Fruit fly (Drosophila melanogaster) whole organism: Measurements from ENCODE around the gene CG15531.
A peak's percentile ranks its signal among the peaks of the same experiment; 100 is the strongest.

ENCODE experiments used
- CG8478 ChIP-seq: fragments of >200 bp; optimal IDR thresholded peaks from 2 replicates; lab custom pipeline; 2018; ENCODE audit warnings: inconsistent platforms
- Dll ChIP-seq: fragments of >200 bp; optimal IDR thresholded peaks from 2 replicates; lab custom pipeline; 2017
- EcR ChIP-seq, 2 experiments: fragments of >200 bp; optimal IDR thresholded peaks; 2 replicates each; lab custom pipeline; 2017; ENCODE audit warnings: missing biosample characterization in 2 of 2, missing genetic modification characterization in 2 of 2, missing genetic modification reagents in 2 of 2
- pan ChIP-seq: fragments of >200 bp; optimal IDR thresholded peaks from 2 replicates; lab custom pipeline; 2017
- psq ChIP-seq: fragments of >200 bp; optimal IDR thresholded peaks from 2 replicates; lab custom pipeline; 2017
- usp ChIP-seq: fragments of >200 bp; optimal IDR thresholded peaks from 2 replicates; lab custom pipeline; 2017; ENCODE audit warnings: missing biosample characterization, missing genetic modification characterization, mixed read lengths

The CG15531 gene

DNA sequence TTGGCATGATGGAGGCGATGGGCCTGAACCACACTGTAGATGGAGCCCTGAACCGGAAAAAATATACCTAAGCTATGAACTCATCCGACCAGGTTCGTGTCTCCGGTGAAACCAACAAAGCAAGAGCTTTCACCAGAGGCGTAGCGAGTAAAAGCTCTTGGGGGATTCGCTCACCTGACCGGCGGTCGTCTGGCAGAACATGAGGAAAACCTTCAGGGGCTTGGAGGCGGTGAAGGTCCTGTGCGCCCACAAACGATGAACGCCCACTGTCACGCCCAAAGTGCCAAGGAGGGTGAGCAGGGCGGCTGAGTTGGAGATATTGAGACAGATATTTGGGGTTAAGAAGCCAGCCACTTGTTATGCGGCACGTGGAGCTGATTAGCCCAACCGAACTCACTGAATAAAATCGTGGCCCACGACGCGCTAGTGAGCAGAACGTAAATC lies 400 bp downstream of the CG15531 start:
- TF ChIP-seq CG8478 (lab: Kevin White, UChicago) (no peak), pan (lab: Kevin White, UChicago) (no peak), Dll (lab: Kevin White, UChicago) (no peak), psq (lab: Kevin White, UChicago) (no peak), EcR (GFP tag; optimal IDR thresholded peaks at IDR 0.05; lab: Kevin White, UChicago) (no peak), usp (no peak)

DNA sequence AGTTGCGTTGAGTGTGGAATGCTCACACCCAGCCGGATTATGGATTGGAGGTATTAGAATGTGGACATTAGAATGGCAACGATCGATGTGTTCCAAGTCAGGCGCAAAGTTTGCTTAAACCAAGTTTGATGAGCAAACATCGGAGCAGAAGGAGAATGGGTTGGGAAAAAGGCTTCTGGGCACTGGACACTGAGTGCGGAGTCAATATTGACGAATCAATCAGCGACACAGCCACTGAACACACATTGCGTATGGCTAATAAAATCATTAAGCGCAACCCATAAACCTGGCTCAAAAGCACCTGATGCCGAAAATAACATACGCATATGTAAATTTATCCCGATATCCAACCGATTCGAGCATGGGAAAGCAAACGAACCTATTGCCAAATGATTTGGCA lies 2.2 kb downstream of the CG15531 start:
- TF ChIP-seq CG8478 (lab: Kevin White, UChicago) (no peak), EcR (GFP tag; optimal IDR thresholded peaks at IDR 0.05; lab: Kevin White, UChicago) (no peak), usp (no peak)

DNA sequence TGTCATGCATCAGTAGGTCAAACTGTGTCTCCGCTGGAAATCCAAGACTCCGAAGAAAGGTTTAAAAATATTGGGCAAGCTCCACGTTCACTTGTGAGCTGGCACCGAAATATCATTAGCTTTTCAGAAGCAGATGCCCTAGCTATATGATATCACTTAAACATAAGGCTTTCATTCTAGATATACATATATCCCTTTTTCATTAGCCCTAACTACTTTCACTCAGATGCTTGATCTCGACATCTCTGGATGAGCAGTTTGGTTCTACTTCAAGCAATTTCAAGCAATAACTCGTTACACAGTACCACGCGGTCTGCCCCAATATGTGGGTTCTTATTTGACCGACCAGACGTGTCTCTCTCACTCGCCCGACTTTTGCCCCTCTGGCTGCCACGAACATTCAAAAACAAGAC lies 4.6 kb downstream of the CG15531 start:
- TF ChIP-seq pan (lab: Kevin White, UChicago), result peak; percentile 93
- TF ChIP-seq usp, result no peak

DNA sequence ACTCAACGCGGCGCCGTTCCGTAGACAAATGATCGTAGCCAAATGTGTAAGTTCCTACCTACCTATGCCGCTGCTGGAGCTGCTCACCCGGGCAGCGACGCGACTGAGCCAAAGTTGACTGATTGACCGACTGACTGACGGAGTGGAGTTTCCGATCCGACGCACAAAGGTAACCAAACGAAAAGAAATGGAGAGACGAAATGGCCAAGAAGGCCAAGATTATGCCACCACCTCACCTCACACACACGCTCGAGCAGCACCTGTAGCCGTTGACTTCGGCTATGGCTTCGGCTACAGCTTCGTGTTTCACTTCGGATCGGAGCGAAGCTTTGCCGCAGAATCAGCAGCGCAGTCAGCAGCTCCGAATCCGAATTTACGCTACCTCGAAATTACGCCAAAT lies 5.0 kb downstream of the CG15531 start, which contains the start of gene CG9747:
Gene CG9747 (minus strand): TSS at position 206 of the 400 bp plus-strand sequence.
- TF ChIP-seq psq (lab: Kevin White, UChicago) (no peak), usp (no peak), Dll (lab: Kevin White, UChicago) (no peak), CG8478 (lab: Kevin White, UChicago) (no peak), EcR (GFP tag; optimal IDR thresholded peaks at IDR 0.05; lab: Kevin White, UChicago) (no peak), pan (lab: Kevin White, UChicago) (no peak)

DNA sequence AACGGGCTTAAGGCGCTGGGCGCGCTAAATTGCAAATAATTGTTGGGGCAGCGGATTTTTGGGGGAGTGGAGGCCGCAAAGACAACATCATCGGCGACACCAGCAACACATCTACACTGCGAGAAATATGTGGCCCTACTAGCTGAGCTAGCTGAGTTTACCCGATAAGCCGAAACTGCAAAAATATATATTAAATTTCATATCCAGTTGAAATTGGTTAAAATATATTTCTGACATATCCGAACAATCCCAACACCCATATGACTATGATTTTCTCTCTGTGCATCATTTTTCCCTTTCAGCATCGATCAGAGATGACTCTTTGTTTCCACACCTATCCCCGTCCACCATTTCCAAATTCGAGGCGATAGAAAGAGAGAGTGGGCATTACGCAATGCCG lies 6.2 kb downstream of the CG15531 start:
- TF ChIP-seq EcR (GFP tag; optimal IDR thresholded peaks at IDR 0.05; lab: Kevin White, UChicago) (no peak), Dll (lab: Kevin White, UChicago) (peak; percentile 18)

DNA sequence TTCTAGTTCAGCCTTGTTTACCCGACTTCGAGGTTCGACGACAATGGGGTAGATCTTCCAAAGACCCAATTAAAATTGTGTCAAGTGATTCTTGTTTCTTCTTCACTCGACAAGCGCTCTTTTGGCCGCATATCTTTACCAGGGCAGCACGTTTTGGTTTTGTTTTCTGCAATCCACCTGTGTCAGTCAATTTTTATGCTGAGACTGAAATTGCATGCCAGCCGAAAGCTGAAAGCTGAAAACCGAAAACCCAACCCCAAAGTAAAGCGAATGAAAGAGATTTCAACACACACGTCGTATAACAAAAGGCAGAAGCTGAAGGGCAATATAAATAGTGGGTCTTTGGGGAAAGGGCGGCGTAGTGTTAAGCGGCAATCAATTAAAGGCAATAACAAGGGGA lies 6.6 kb downstream of the CG15531 start:
- no peak for TF ChIP-seq usp
- no peak for TF ChIP-seq EcR (GFP tag; optimal IDR thresholded peaks at IDR 0.05; lab: Kevin White, UChicago)

DNA sequence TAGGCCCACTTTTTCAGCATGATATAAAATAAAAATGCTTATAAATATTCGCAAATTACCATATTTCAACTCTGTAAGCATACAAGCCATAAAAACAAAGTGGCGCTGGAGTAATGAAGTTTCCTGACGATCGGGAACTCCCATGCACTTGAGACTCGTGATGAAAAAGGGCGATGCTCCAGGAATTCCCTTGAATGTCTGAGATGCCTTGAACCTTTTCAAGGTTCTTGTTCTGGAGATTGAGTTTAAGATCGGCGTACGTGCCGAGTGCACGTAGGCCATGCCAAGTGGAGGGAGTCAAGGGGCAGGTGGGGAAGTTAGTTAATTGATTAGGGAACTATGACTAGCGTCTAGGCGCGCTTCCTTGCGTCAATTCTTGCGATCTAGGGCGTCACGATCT lies 12.2 kb downstream of the CG15531 start:
- TF ChIP-seq Dll (lab: Kevin White, UChicago), result no peak
- TF ChIP-seq CG8478 (lab: Kevin White, UChicago), result no peak
- TF ChIP-seq EcR (GFP tag; optimal IDR thresholded peaks at IDR 0.05; lab: Kevin White, UChicago), result no peak
- TF ChIP-seq psq (lab: Kevin White, UChicago), result no peak
- TF ChIP-seq usp, result no peak
- TF ChIP-seq pan (lab: Kevin White, UChicago), result no peak

DNA sequence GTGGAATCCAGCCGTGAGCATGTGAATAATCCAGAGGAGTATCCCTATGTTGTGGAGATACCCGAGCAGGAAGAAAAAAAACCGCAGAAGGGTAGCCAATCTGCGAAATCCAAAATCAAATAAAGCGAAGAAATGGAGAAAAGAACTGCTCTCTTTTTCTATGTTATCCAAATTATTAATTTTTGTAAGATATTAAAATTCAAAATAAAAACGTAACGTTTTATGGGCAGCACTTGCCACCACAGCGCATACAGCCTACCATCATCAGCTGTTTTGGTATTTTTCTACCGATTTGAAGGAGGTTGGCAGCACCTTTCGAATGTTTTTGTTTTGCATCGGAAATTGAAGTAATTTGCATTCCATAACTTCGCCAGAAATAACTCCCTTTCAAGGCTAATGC lies 16.1 kb downstream of the CG15531 start, which contains the start of gene Bet5:
Gene Bet5 (plus strand): TSS at position 299 of the 400 bp plus-strand sequence.
- TF ChIP-seq EcR (GFP tag; optimal IDR thresholded peaks at IDR 0.05; lab: Kevin White, UChicago) (no peak), Dll (lab: Kevin White, UChicago) (no peak), pan (lab: Kevin White, UChicago) (no peak), usp (no peak), CG8478 (lab: Kevin White, UChicago) (no peak), psq (lab: Kevin White, UChicago) (no peak)

DNA sequence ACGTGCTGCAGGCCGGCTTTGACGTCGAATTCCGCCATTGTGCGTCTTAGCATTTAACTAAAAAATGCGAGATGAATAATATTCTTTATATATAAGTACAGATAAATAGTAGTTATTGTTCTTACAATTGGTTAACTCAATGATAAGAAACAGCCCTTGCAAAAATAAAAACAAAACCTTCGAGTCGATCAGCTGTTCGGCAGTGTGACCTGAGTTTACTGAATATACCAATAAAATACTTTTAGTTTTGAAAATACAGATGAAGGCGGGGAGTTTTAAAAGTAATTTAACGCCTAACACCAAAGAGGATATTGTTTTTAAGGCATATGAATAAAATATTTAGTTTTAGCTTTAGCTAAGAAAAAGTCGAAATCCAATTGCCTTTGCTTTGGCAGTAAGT lies 18.5 kb downstream of the CG15531 start, which contains the start of the genes CG1983 and CG15530:
Gene CG1983 (minus strand): TSS at position 207 of the 400 bp plus-strand sequence.
Gene CG15530 (plus strand): TSS at position 384 of the 400 bp plus-strand sequence.
- TF ChIP-seq CG8478 (lab: Kevin White, UChicago) (no peak), usp (no peak), psq (lab: Kevin White, UChicago) (no peak), pan (lab: Kevin White, UChicago) (no peak), Dll (lab: Kevin White, UChicago) (no peak), EcR (GFP tag; optimal IDR thresholded peaks at IDR 0.05; lab: Kevin White, UChicago) (no peak)

DNA sequence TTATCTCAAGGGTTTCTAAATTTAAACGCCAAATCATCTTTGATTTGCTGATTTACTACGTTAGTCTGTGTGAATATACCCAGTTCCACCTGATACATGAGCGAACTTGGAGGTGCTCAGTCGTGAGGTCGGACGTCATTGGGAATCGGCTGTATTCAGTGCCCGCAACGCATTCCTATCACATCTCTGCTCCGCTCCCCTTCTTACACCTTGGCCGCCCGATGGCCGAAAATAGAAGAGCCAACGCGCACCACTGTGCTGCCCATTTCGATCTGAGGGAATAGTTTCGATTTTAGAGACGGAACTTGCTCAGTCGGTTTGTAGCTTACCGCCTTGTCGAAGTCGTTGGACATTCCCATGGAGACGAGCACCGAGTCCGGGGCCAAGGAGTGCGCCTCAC lies 19.7 kb downstream of the CG15531 start:
- TF ChIP-seq EcR (GFP tag; optimal IDR thresholded peaks at IDR 0.05; lab: Kevin White, UChicago) (no peak), CG8478 (lab: Kevin White, UChicago) (no peak), Dll (lab: Kevin White, UChicago) (no peak), usp (no peak), pan (lab: Kevin White, UChicago) (no peak), psq (lab: Kevin White, UChicago) (no peak)

DNA sequence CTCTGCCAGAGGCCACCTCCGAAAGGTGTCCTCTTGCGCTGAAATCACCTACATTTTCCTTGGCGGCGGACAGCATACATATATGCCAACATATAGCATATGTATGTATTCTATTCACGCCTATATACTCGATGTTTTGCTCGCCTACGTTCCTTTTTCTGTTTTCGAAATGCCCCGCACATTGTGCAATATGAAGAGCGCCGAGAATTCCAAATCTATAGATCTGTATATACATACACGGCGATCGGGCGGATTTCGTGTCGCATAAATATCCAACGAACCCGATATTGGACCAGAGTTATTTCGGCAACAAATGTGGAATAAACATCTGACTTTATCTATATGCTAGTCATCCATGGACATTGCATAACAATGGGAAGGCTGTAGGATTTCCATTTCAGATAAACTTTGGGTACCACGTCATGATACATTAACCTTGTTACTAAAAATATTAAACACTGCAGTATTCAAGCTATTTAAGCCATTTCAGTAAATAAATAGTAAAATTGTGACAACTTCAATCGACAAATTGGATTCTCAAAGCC lies 20.9 kb downstream of the CG15531 start:
- TF ChIP-seq CG8478 (lab: Kevin White, UChicago) (no peak), Dll (lab: Kevin White, UChicago) (no peak), usp (no peak), pan (lab: Kevin White, UChicago) (no peak), psq (lab: Kevin White, UChicago) (no peak), EcR (GFP tag; optimal IDR thresholded peaks at IDR 0.05; lab: Kevin White, UChicago) (no peak)

DNA sequence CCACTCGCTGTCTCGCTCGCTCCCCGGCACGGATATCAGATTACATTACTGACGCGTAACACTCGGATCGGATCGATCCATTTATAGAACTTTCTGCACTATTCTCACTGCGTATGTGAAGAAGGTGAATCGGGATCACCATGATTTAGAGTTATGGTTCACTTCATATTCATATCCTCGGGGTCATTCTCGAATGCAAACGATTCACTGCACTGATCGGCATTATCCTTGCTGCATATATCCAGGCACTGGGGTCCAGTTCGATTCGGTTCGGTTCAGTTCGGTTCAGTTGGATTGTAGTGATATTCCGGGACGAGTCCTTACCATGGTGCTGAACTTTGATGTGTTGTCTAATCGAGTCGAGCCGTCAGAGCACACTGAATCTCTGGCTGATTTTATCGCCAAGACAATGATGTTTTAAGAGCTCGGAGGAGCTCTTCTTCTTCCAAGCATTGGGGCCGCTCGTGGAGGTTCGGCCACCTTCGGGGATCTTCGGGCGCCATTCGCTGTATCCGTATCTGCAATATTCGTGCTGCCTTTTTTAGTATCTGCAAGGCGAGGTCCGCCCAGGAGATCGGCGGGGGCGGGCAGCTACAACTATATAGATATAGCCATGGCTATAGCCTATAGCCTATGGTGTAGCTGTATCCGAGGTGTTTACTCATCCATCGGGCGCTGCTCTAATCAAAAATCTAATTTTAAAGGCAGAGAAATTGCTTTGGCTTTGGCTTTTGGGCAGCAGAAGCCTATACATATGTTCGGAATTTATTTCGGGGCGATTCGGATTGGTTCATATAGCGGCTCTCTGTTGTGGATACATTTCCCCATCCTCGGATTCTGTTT lies 21.6 kb downstream of the CG15531 start, which contains the start of gene Mlc2:
Gene Mlc2 (minus strand): TSS at position 392 of the 843 bp plus-strand sequence.
- no peak for TF ChIP-seq Dll (lab: Kevin White, UChicago)
